Worm (Caenorhabditis elegans): ENCODE results near the gene kqt-2.

The kqt-2 gene

ce11 chrX:8276333-8276732 lies 30.2 kb upstream of the kqt-2 start (continued):
- TF ChIP-seq hlh-4 (tag; optimal IDR thresholded peaks at IDR 0.05) (no peak), zip-4 (GFP tag; optimal IDR thresholded peaks at IDR 0.05) (no peak), pag-3 (tag; optimal IDR thresholded peaks at IDR 0.05; ENCODE audit: borderline replicate concordance, insufficient read depth) (no peak), ztf-4 (tag; optimal IDR thresholded peaks at IDR 0.05) (no peak), mep-1 (tag; optimal IDR thresholded peaks at IDR 0.05) (peak; percentile 3), nhr-20 (tag; optimal IDR thresholded peaks at IDR 0.05) (no peak), swsn-7 (tag; optimal IDR thresholded peaks at IDR 0.05) (no peak), nhr-90 (tag; optimal IDR thresholded peaks at IDR 0.05; ENCODE audit: poor library complexity) (no peak), C04F5.9 (tag; optimal IDR thresholded peaks at IDR 0.05) (no peak), tbx-2 (tag; optimal IDR thresholded peaks at IDR 0.05) (no peak), ztf-11 (tag; optimal IDR thresholded peaks at IDR 0.05) (no peak), blmp-1 (tag; optimal IDR thresholded peaks at IDR 0.05) (peak; percentile 91), efl-1 (optimal IDR thresholded peaks at IDR 0.05) (no peak), efl-1 (GFP tag; optimal IDR thresholded peaks at IDR 0.05 in 1 of 2) (peak in 1 of 2 experiments; percentile 5), lin-39 (tag; optimal IDR thresholded peaks at IDR 0.05) (no peak)

ce11 chrX:8274869-8275268 lies 28.7 kb upstream of the kqt-2 start, which contains the start of gene ksr-1:
ksr-1 (plus strand) TSS chrX:8275169.
- no peak for TF ChIP-seq sox-4 (tag; optimal IDR thresholded peaks at IDR 0.05)

DNA sequence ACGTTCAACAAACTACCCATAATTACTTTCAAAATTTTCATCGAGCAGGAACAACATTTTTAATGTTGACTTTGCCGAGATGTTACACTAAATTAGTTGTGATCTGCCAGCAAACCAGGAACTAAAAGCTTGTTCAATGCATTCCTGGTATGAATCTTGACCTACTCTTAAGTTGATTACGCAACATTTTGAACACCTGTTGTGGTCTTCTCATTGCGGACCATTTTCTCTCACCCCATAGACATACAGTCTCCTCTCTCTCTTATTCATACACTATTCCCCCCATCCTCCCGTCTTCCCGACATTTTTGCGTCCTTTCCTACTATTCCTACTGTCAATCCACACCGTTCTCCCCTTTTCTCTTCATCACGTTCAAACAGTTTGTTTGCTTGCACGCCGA lies 27.3 kb upstream of the kqt-2 start:
- TF ChIP-seq tbx-2 (tag; optimal IDR thresholded peaks at IDR 0.05) (no peak), fos-1 (tag; optimal IDR thresholded peaks at IDR 0.05) (no peak), hlh-4 (tag; optimal IDR thresholded peaks at IDR 0.05) (no peak), blmp-1 (tag; optimal IDR thresholded peaks at IDR 0.05) (no peak), unc-30 (tag; optimal IDR thresholded peaks at IDR 0.05) (no peak), elt-3 (tag; optimal IDR thresholded peaks at IDR 0.05) (no peak), efl-1 (optimal IDR thresholded peaks at IDR 0.05) (no peak), efl-1 (GFP tag; optimal IDR thresholded peaks at IDR 0.05 in 1 of 2) (no peak), C34B4.2 (tag; optimal IDR thresholded peaks at IDR 0.05) (no peak), lin-14 (GFP tag; optimal IDR thresholded peaks at IDR 0.05) (no peak), nhr-19 (GFP tag; conservative IDR thresholded peaks at IDR 0.05) (no peak), dsc-1 (tag; optimal IDR thresholded peaks at IDR 0.05) (no peak), nhr-237 (tag; optimal IDR thresholded peaks at IDR 0.05) (no peak), nhr-77 (tag; optimal IDR thresholded peaks at IDR 0.05) (no peak), elt-2 (tag; optimal IDR thresholded peaks at IDR 0.05) (no peak), nhr-90 (tag; optimal IDR thresholded peaks at IDR 0.05; ENCODE audit: poor library complexity) (no peak), snpc-4 (tag; optimal IDR thresholded peaks at IDR 0.05) (no peak)

- TF ChIP-seq blmp-1 (tag; optimal IDR thresholded peaks at IDR 0.05) (peak; percentile 36), mep-1 (tag; optimal IDR thresholded peaks at IDR 0.05) (no peak), lin-35 (GFP tag; optimal IDR thresholded peaks at IDR 0.05) (no peak), lin-15B (tag; optimal IDR thresholded peaks at IDR 0.05) (no peak), egl-13 (tag; optimal IDR thresholded peaks at IDR 0.05) (peak; percentile 17), nhr-85 (tag) (peak; percentile 46), dsc-1 (tag; optimal IDR thresholded peaks at IDR 0.05) (peak; percentile 58)
Observed at ce11 chrX:8270971-8271553, 24.9 kb upstream of the kqt-2 start, which contains the start of gene cutl-29. cutl-29 (minus strand) TSS chrX:8271021.

DNA sequence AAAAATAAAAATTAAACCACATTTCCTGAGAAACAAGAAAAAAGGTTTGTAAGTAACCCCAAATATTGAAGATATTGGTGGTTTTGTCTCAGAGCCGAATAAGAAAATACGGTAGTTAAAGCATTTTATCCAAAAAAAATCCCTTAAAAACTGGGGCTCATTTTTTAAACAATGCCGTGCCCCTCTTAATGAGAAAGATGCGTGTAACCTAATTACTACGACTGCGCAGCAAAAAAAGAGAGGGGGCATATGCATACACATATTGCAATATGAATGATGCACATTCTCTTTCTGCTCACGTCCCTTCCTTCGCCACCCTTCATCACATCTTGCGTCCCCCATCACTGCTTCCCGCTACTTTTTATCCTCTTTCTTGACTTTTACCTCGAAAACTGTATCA lies 21.9 kb upstream of the kqt-2 start:
- TF ChIP-seq unc-62 (GFP tag; optimal IDR thresholded peaks at IDR 0.05) = no peak
- TF ChIP-seq nhr-47 (tag; optimal IDR thresholded peaks at IDR 0.05) = no peak
- TF ChIP-seq nhr-84 (tag; optimal IDR thresholded peaks at IDR 0.05) = no peak
- no peak for TF ChIP-seq rnt-1 (tag; optimal IDR thresholded peaks at IDR 0.05)
- no peak for TF ChIP-seq hlh-4 (tag; optimal IDR thresholded peaks at IDR 0.05)
- no peak for TF ChIP-seq tlp-1 (tag; optimal IDR thresholded peaks at IDR 0.05)
- TF ChIP-seq alr-1 (tag; optimal IDR thresholded peaks at IDR 0.05; ENCODE audit: borderline replicate concordance) = no peak
- no peak for TF ChIP-seq nhr-71 (tag; optimal IDR thresholded peaks at IDR 0.05)
- no peak for TF ChIP-seq unc-30 (tag; optimal IDR thresholded peaks at IDR 0.05)
- TF ChIP-seq snpc-4 (tag; optimal IDR thresholded peaks at IDR 0.05) = no peak
- no peak for TF ChIP-seq ztf-4 (tag; optimal IDR thresholded peaks at IDR 0.05)
- TF ChIP-seq lir-3 (tag; optimal IDR thresholded peaks at IDR 0.05; ENCODE audit: poor library complexity) = no peak
- no peak for TF ChIP-seq ets-5 (GFP tag; IDR thresholded peaks at IDR 0.05)
- TF ChIP-seq sptf-1 (tag; optimal IDR thresholded peaks at IDR 0.05) = no peak
- no peak for TF ChIP-seq blmp-1 (tag; optimal IDR thresholded peaks at IDR 0.05)
- TF ChIP-seq pax-3 (tag; optimal IDR thresholded peaks at IDR 0.05) = no peak
- TF ChIP-seq aly-2 (tag; optimal IDR thresholded peaks at IDR 0.05) = no peak

Data from whole organism, L1 larva.